Fruit fly (Drosophila melanogaster) whole organism, pupa: ENCODE results near the gene DPCoAC.

Source experiments
- CG15710 ChIP-seq: fragments of 200-800 bp; sonication (Bioruptor generic); optimal IDR thresholded peaks from 2 replicates; lab custom pipeline; 2018; ENCODE audit warnings: missing biosample characterization, mild to moderate bottlenecking, missing genetic modification characterization, moderate library complexity
- CG17806 ChIP-seq: fragments of 200-800 bp; sonication (Bioruptor generic); optimal IDR thresholded peaks from 2 replicates; lab custom pipeline; 2018; ENCODE audit warnings: missing biosample characterization, mild to moderate bottlenecking, missing genetic modification characterization, moderate library complexity
- CG32121 ChIP-seq: fragments of 200-800 bp; sonication (Bioruptor generic); IDR thresholded peaks from 2 replicates; pipeline ENCODE4 v1.3.6; 2022; ENCODE audit warnings: missing biosample characterization, missing genetic modification characterization
- CG8301 ChIP-seq: fragments of 200-800 bp; sonication (Bioruptor generic); optimal IDR thresholded peaks from 2 replicates; lab custom pipeline; 2018; ENCODE audit warnings: missing biosample characterization, mild to moderate bottlenecking, missing genetic modification characterization
- CG9948 ChIP-seq: fragments of 200-800 bp; sonication (Bioruptor generic); optimal IDR thresholded peaks from 2 replicates; lab custom pipeline; 2018; ENCODE audit warnings: missing biosample characterization, mild to moderate bottlenecking, missing genetic modification characterization, moderate library complexity
- EcR ChIP-seq: fragments of 200-800 bp; sonication (Bioruptor generic); optimal IDR thresholded peaks from 3 replicates; lab custom pipeline; 2019; ENCODE audit warnings: missing biosample characterization, missing genetic modification characterization, mild to moderate bottlenecking, moderate library complexity, missing genetic modification reagents
- Ets98B ChIP-seq: fragments of 200-800 bp; sonication (Bioruptor generic); IDR thresholded peaks from 2 replicates; pipeline ENCODE4 v1.3.6; 2022; ENCODE audit warnings: missing biosample characterization, missing genetic modification characterization
- Snoo ChIP-seq: fragments of 200-800 bp; sonication (Bioruptor generic); optimal IDR thresholded peaks from 3 replicates; lab custom pipeline; 2017; ENCODE audit warnings: missing biosample characterization, mild to moderate bottlenecking, missing genetic modification characterization, inconsistent platforms
- fd96Ca ChIP-seq: fragments of 200-800 bp; sonication (Bioruptor generic); IDR thresholded peaks from 3 replicates; pipeline ENCODE4 v1.3.6; 2022; ENCODE audit warnings: missing biosample characterization, missing genetic modification characterization

dm6 chr3R:20595145-20595812, 37.8 kb upstream of the DPCoAC start:
- no peak for TF ChIP-seq CG15710 (tag; lab: Kevin White, UChicago)
- TF ChIP-seq CG32121 = no peak
- no peak for TF ChIP-seq fd96Ca
- no peak for TF ChIP-seq Snoo (tag; lab: Kevin White, UChicago)
- peak; percentile 18 for TF ChIP-seq CG8301 (tag; lab: Kevin White, UChicago)
- peak; percentile 20 for TF ChIP-seq CG17806 (tag; lab: Kevin White, UChicago)
- TF ChIP-seq Ets98B (GFP tag; lab: Robert Waterston, UW) = no peak
- no peak for TF ChIP-seq EcR (GFP tag; lab: Kevin White, UChicago)
- TF ChIP-seq CG9948 = no peak
